Fruit fly (Drosophila melanogaster) whole organism, embryonic: ENCODE measurements around the gene Strip.
A peak's percentile ranks its signal among the peaks of the same experiment; 100 is the strongest.

ENCODE experiments used
- Atf-2 ChIP-seq: fragments of 200-800 bp; sonication (Bioruptor generic); optimal IDR thresholded peaks from 2 replicates; lab custom pipeline; 2016; ENCODE audit warnings: missing biosample characterization, missing genetic modification characterization
- Atf6 ChIP-seq: fragments of 200-800 bp; sonication (Bioruptor generic); IDR thresholded peaks from 2 replicates; pipeline ENCODE4 v1.3.6; 2022; ENCODE audit warnings: missing biosample characterization, missing genetic modification characterization
- Blimp-1 ChIP-seq: fragments of 200-800 bp; sonication (Bioruptor generic); optimal IDR thresholded peaks from 3 replicates; lab custom pipeline; 2018; ENCODE audit warnings: missing biosample characterization, missing genetic modification characterization, mild to moderate bottlenecking, moderate library complexity, missing genetic modification reagents
- CG10543 ChIP-seq: fragments of 200-800 bp; sonication (Bioruptor generic); optimal IDR thresholded peaks from 3 replicates; lab custom pipeline; 2017; ENCODE audit warnings: missing biosample characterization, mild to moderate bottlenecking, missing genetic modification characterization, moderate library complexity
- CG13775 ChIP-seq: fragments of 200-800 bp; sonication (Bioruptor generic); optimal IDR thresholded peaks from 3 replicates; lab custom pipeline; 2017; ENCODE audit warnings: missing biosample characterization, mild to moderate bottlenecking, missing genetic modification characterization
- CG15514 ChIP-seq: fragments of 200-800 bp; sonication (Bioruptor generic); optimal IDR thresholded peaks from 3 replicates; lab custom pipeline; 2017; ENCODE audit warnings: missing biosample characterization, missing genetic modification characterization, mild to moderate bottlenecking, moderate library complexity, missing genetic modification reagents
- CG1603 ChIP-seq: fragments of 200-800 bp; sonication (Bioruptor generic); optimal IDR thresholded peaks from 2 replicates; lab custom pipeline; 2019; ENCODE audit warnings: missing biosample characterization, mild to moderate bottlenecking, missing genetic modification characterization, moderate library complexity
- CG18476 ChIP-seq: fragments of 200-800 bp; sonication (Bioruptor generic); optimal IDR thresholded peaks from 2 replicates; lab custom pipeline; 2016; ENCODE audit warnings: missing biosample characterization, mild to moderate bottlenecking, missing genetic modification characterization
- CG32772 ChIP-seq: fragments of 200-800 bp; sonication (Bioruptor generic); IDR thresholded peaks from 2 replicates; pipeline ENCODE4 v1.3.6; 2022; ENCODE audit warnings: missing biosample characterization, missing genetic modification characterization
- CG3281 ChIP-seq: fragments of 200-800 bp; sonication (Bioruptor generic); optimal IDR thresholded peaks from 3 replicates; lab custom pipeline; 2017; ENCODE audit warnings: missing biosample characterization, mild to moderate bottlenecking, missing genetic modification characterization
- CG33213 ChIP-seq: fragments of 200-800 bp; sonication (Bioruptor generic); optimal IDR thresholded peaks from 3 replicates; lab custom pipeline; 2016; ENCODE audit warnings: missing biosample characterization, missing genetic modification characterization
- CG7357 ChIP-seq: fragments of 200-800 bp; sonication (Bioruptor generic); IDR thresholded peaks from 3 replicates; pipeline ENCODE4 v1.3.6; 2022; ENCODE audit warnings: missing biosample characterization, missing genetic modification characterization
- CG8924 ChIP-seq: fragments of 200-800 bp; optimal IDR thresholded peaks from 3 replicates; lab custom pipeline; 2019; ENCODE audit warnings: missing biosample characterization, mild to moderate bottlenecking, missing genetic modification characterization, moderate library complexity
- CrebB ChIP-seq: fragments of 200-800 bp; sonication (Bioruptor generic); optimal IDR thresholded peaks from 3 replicates; lab custom pipeline; 2018; ENCODE audit warnings: missing biosample characterization, mild to moderate bottlenecking, missing genetic modification characterization
- D ChIP-seq, 2 experiments: fragments of 200-800 bp in 1 of 2; fragments of >200 bp in 1 of 2; sonication (Bioruptor generic) in 1 of 2; optimal IDR thresholded peaks; 2 replicates in 1 of 2; 3 replicates in 1 of 2; lab custom pipeline; 2017; ENCODE audit warnings: mild to moderate bottlenecking in 1 of 2, missing biosample characterization in 1 of 2, missing genetic modification characterization in 1 of 2, missing genetic modification reagents in 1 of 2
- Dp ChIP-seq: fragments of 200-800 bp; sonication (Bioruptor generic); optimal IDR thresholded peaks from 2 replicates; lab custom pipeline; 2018; ENCODE audit warnings: missing biosample characterization, mild to moderate bottlenecking, missing genetic modification characterization, moderate library complexity
- Gsc ChIP-seq: fragments of 200-800 bp; sonication (Bioruptor generic); IDR thresholded peaks from 2 replicates; pipeline ENCODE4 v1.3.6; 2022; ENCODE audit warnings: missing biosample characterization, missing genetic modification characterization
- H15 ChIP-seq: fragments of 200-800 bp; sonication (Bioruptor generic); IDR thresholded peaks from 3 replicates; pipeline ENCODE4 v1.3.6; 2022; ENCODE audit warnings: missing biosample characterization, missing genetic modification characterization
- HLH3B ChIP-seq: fragments of 200-800 bp; sonication (Bioruptor generic); IDR thresholded peaks from 2 replicates; pipeline ENCODE4 v1.3.6; 2022; ENCODE audit warnings: missing biosample characterization, missing genetic modification characterization
- Jarid2 ChIP-seq: fragments of 200-800 bp; sonication (Bioruptor generic); optimal IDR thresholded peaks from 3 replicates; lab custom pipeline; 2017; ENCODE audit warnings: mild to moderate bottlenecking, missing biosample characterization, missing genetic modification reagents, missing genetic modification characterization
- Lhr ChIP-seq: fragments of 200-800 bp; sonication (Bioruptor generic); optimal IDR thresholded peaks from 3 replicates; lab custom pipeline; 2017; ENCODE audit warnings: mild to moderate bottlenecking, missing biosample characterization, missing genetic modification reagents, missing genetic modification characterization
- MBD-R2 ChIP-seq: fragments of 200-800 bp; sonication (Bioruptor generic); IDR thresholded peaks from 2 replicates; pipeline ENCODE4 v1.3.6; 2022; ENCODE audit warnings: missing biosample characterization, missing genetic modification characterization
- Side ChIP-seq: fragments of 200-800 bp; sonication (Bioruptor generic); optimal IDR thresholded peaks from 2 replicates; lab custom pipeline; 2016; ENCODE audit warnings: missing biosample characterization, missing genetic modification characterization
- Xbp1 ChIP-seq: fragments of 200-800 bp; sonication (Bioruptor generic); optimal IDR thresholded peaks from 3 replicates; lab custom pipeline; 2016; ENCODE audit warnings: missing biosample characterization, mild to moderate bottlenecking, missing genetic modification characterization
- al ChIP-seq: fragments of 200-800 bp; sonication (Bioruptor generic); IDR thresholded peaks from 2 replicates; pipeline ENCODE4 v1.3.6; 2022; ENCODE audit warnings: missing biosample characterization, missing genetic modification characterization
- ash1 ChIP-seq: fragments of 200-800 bp; sonication (Bioruptor generic); optimal IDR thresholded peaks from 2 replicates; lab custom pipeline; 2018; ENCODE audit warnings: missing biosample characterization, mild to moderate bottlenecking, missing genetic modification characterization
- croc ChIP-seq: fragments of 200-800 bp; sonication (Bioruptor generic); conservative IDR thresholded peaks from 3 replicates; pipeline ENCODE4 v1.3.6; 2022; ENCODE audit warnings: missing biosample characterization, missing genetic modification characterization
- da ChIP-seq: fragments of 200-800 bp; sonication (Bioruptor generic); optimal IDR thresholded peaks from 2 replicates; lab custom pipeline; 2016; ENCODE audit warnings: missing biosample characterization, missing genetic modification characterization
- esg ChIP-seq: fragments of 200-800 bp; sonication (Bioruptor generic); conservative IDR thresholded peaks from 2 replicates; pipeline ENCODE4 v1.3.6; 2022; ENCODE audit warnings: missing biosample characterization, missing genetic modification characterization
- fd3F ChIP-seq: fragments of 200-800 bp; sonication (Bioruptor generic); optimal IDR thresholded peaks from 2 replicates; lab custom pipeline; 2018; ENCODE audit warnings: missing biosample characterization, mild to moderate bottlenecking, missing genetic modification characterization, moderate library complexity
- ftz-f1 ChIP-seq: fragments of 200-800 bp; sonication (Bioruptor generic); optimal IDR thresholded peaks from 2 replicates; lab custom pipeline; 2016; ENCODE audit warnings: missing biosample characterization, missing genetic modification characterization
- lov ChIP-seq, 2 experiments: fragments of 200-800 bp in 1 of 2; fragments of >200 bp in 1 of 2; sonication (Bioruptor generic) in 1 of 2; IDR thresholded peaks in 1 of 2; optimal IDR thresholded peaks in 1 of 2; 2 replicates in 1 of 2; 3 replicates in 1 of 2; pipeline versions ENCODE4 v1.3.6 to Lab custom; 2017 to 2022; ENCODE audit warnings: missing biosample characterization in 1 of 2, missing genetic modification characterization in 1 of 2
- p53 ChIP-seq: fragments of 200-800 bp; sonication (Bioruptor generic); optimal IDR thresholded peaks from 2 replicates; lab custom pipeline; 2016; ENCODE audit warnings: missing biosample characterization, missing genetic modification characterization
- pb ChIP-seq: fragments of 200-800 bp; sonication (Bioruptor generic); optimal IDR thresholded peaks from 3 replicates; lab custom pipeline; 2016; ENCODE audit warnings: missing biosample characterization, missing genetic modification characterization
- peb ChIP-seq: fragments of 200-800 bp; sonication (Bioruptor generic); IDR thresholded peaks from 2 replicates; pipeline ENCODE4 v1.3.6; 2022; ENCODE audit warnings: missing biosample characterization, missing genetic modification characterization
- pfk ChIP-seq: fragments of 200-800 bp; sonication (Bioruptor generic); optimal IDR thresholded peaks from 2 replicates; lab custom pipeline; 2018; ENCODE audit warnings: missing biosample characterization, mild to moderate bottlenecking, missing genetic modification characterization, moderate library complexity
- phol ChIP-seq: fragments of 200-800 bp; sonication (Bioruptor generic); optimal IDR thresholded peaks from 3 replicates; lab custom pipeline; 2018; ENCODE audit warnings: missing biosample characterization, mild to moderate bottlenecking, missing genetic modification characterization, moderate library complexity
- pzg ChIP-seq: fragments of 200-800 bp; sonication (Bioruptor generic); optimal IDR thresholded peaks from 3 replicates; lab custom pipeline; 2018; ENCODE audit warnings: missing biosample characterization, mild to moderate bottlenecking, missing genetic modification characterization, moderate library complexity
- rib ChIP-seq: fragments of 200-800 bp; sonication (Bioruptor generic); IDR thresholded peaks from 2 replicates; pipeline ENCODE4 v1.3.6; 2022; ENCODE audit warnings: missing biosample characterization, missing genetic modification characterization
- scrt ChIP-seq: fragments of 200-800 bp; sonication (Bioruptor generic); optimal IDR thresholded peaks from 2 replicates; lab custom pipeline; 2018; ENCODE audit warnings: missing biosample characterization, mild to moderate bottlenecking, missing genetic modification characterization, moderate library complexity
- shn ChIP-seq: fragments of 200-800 bp; sonication (Bioruptor generic); optimal IDR thresholded peaks from 3 replicates; lab custom pipeline; 2016; ENCODE audit warnings: missing biosample characterization, missing genetic modification characterization
- slbo ChIP-seq: fragments of 200-800 bp; sonication (Bioruptor generic); IDR thresholded peaks from 2 replicates; pipeline ENCODE4 v1.3.6; 2022; ENCODE audit warnings: missing biosample characterization, missing genetic modification characterization
- sna ChIP-seq: fragments of 200-800 bp; sonication (Bioruptor generic); IDR thresholded peaks from 2 replicates; pipeline ENCODE4 v1.3.6; 2022; ENCODE audit warnings: missing biosample characterization, missing genetic modification characterization; ENCODE audit not compliant: partially characterized antibody
- tap ChIP-seq: fragments of 200-800 bp; optimal IDR thresholded peaks from 3 replicates; lab custom pipeline; 2019; ENCODE audit warnings: missing biosample characterization, mild to moderate bottlenecking, missing genetic modification characterization, moderate library complexity
- tna ChIP-seq: fragments of 200-800 bp; sonication (Bioruptor generic); IDR thresholded peaks from 2 replicates; pipeline ENCODE4 v1.3.6; 2022; ENCODE audit warnings: missing biosample characterization, missing genetic modification characterization; ENCODE audit not compliant: partially characterized antibody
- trh ChIP-seq: fragments of 200-800 bp; sonication (Bioruptor generic); optimal IDR thresholded peaks from 2 replicates; lab custom pipeline; 2016; ENCODE audit warnings: missing biosample characterization, missing genetic modification characterization
- usp ChIP-seq: fragments of >200 bp; optimal IDR thresholded peaks from 2 replicates; lab custom pipeline; 2017; ENCODE audit warnings: missing biosample characterization, missing genetic modification characterization
- zfh1 ChIP-seq: fragments of 200-800 bp; sonication (Bioruptor generic); IDR thresholded peaks from 3 replicates; pipeline ENCODE4 v1.3.6; 2022; ENCODE audit warnings: missing biosample characterization, missing genetic modification characterization

The Strip gene

dm6 chr3L:3325925-3326903 is 2.5 kb downstream of the Strip start, which contains the start of gene Gtpx (continued):
- TF ChIP-seq pzg (GFP tag; lab: Kevin White, UChicago) (peak; percentile 83), fd3F (peak; percentile 29), tap (no peak), lov (optimal IDR thresholded peaks at IDR 0.05; lab: Kevin White, UChicago) (no peak), lov (GFP tag; IDR thresholded peaks at IDR 0.05; lab: Robert Waterston, UW) (no peak), CG13775 (GFP tag; lab: Kevin White, UChicago) (peak; percentile 48), pfk (GFP tag; lab: Kevin White, UChicago) (no peak), tna (GFP tag; lab: Robert Waterston, UW) (no peak), shn (GFP tag; lab: Kevin White, UChicago) (no peak), pb (GFP tag; lab: Kevin White, UChicago) (no peak), CG7357 (GFP tag; lab: Robert Waterston, UW) (no peak), Blimp-1 (peak; percentile 37), esg (GFP tag; lab: Robert Waterston, UW) (no peak), ash1 (GFP tag; lab: Kevin White, UChicago) (no peak), Atf-2 (GFP tag; lab: Kevin White, UChicago) (no peak), Jarid2 (GFP tag; lab: Kevin White, UChicago) (no peak), HLH3B (GFP tag; lab: Robert Waterston, UW) (no peak), Side (GFP tag; lab: Kevin White, UChicago) (peak; percentile 48), al (GFP tag; lab: Robert Waterston, UW) (no peak), sna (GFP tag; lab: Robert Waterston, UW) (no peak), CG10543 (peak; percentile 46), phol (tag; lab: Kevin White, UChicago) (peak; percentile 57), CG33213 (peak; percentile 42), MBD-R2 (GFP tag; lab: Robert Waterston, UW) (no peak), D (optimal IDR thresholded peaks at IDR 0.05; lab: Kevin White, UChicago) (no peak), D (GFP tag; optimal IDR thresholded peaks at IDR 0.05; lab: Kevin White, UChicago) (no peak), trh (GFP tag; lab: Kevin White, UChicago) (no peak), scrt (GFP tag; lab: Kevin White, UChicago) (no peak), CG1603 (tag; lab: Kevin White, UChicago) (peak; percentile 54), slbo (GFP tag; lab: Robert Waterston, UW) (peak; percentile 64), da (GFP tag; lab: Kevin White, UChicago) (no peak), CG3281 (GFP tag; lab: Kevin White, UChicago) (no peak), p53 (peak; percentile 31), ftz-f1 (GFP tag; lab: Kevin White, UChicago) (peak; percentile 53), H15 (GFP tag; lab: Robert Waterston, UW) (no peak), Atf6 (GFP tag; lab: Robert Waterston, UW) (no peak), rib (no peak), CG32772 (GFP tag; lab: Robert Waterston, UW) (no peak), croc (GFP tag; lab: Robert Waterston, UW) (no peak), zfh1 (GFP tag; lab: Robert Waterston, UW) (no peak), peb (no peak), Dp (GFP tag; lab: Kevin White, UChicago) (peak; percentile 80), CrebB (tag; lab: Kevin White, UChicago) (no peak), CG15514 (peak; percentile 63), Gsc (GFP tag; lab: Robert Waterston, UW) (no peak), usp (GFP tag; lab: Kevin White, UChicago) (no peak), Xbp1 (peak; percentile 57), CG8924 (tag; lab: Kevin White, UChicago) (peak; percentile 6), CG18476 (GFP tag; lab: Kevin White, UChicago) (peak; percentile 32), Lhr (GFP tag; lab: Kevin White, UChicago) (peak; percentile 83)
